Fruit fly (Drosophila melanogaster) whole organism, adult: ENCODE results near the gene CG31368.

Experiments
- CG11617 ChIP-seq: fragments of 200-800 bp; sonication (Bioruptor generic); optimal IDR thresholded peaks from 2 replicates; lab custom pipeline; 2017; ENCODE audit warnings: mild to moderate bottlenecking, missing biosample characterization, missing genetic modification reagents, missing genetic modification characterization
- CG12768 ChIP-seq: fragments of 200-800 bp; sonication (Bioruptor generic); optimal IDR thresholded peaks from 2 replicates; lab custom pipeline; 2017; ENCODE audit warnings: missing biosample characterization, missing genetic modification characterization, mild to moderate bottlenecking, moderate library complexity, missing genetic modification reagents
- CG14711 ChIP-seq: fragments of 200-800 bp; sonication (Bioruptor generic); optimal IDR thresholded peaks from 2 replicates; lab custom pipeline; 2018; ENCODE audit warnings: missing biosample characterization, mild to moderate bottlenecking, missing genetic modification characterization, moderate library complexity
- CG1620 ChIP-seq: fragments of 200-800 bp; sonication (Bioruptor generic); optimal IDR thresholded peaks from 2 replicates; lab custom pipeline; 2016; ENCODE audit warnings: missing biosample characterization, missing genetic modification characterization
- CG33017 ChIP-seq: fragments of 200-800 bp; sonication (Bioruptor generic); optimal IDR thresholded peaks from 2 replicates; lab custom pipeline; 2018; ENCODE audit warnings: missing biosample characterization, mild to moderate bottlenecking, missing genetic modification characterization, moderate library complexity
- CG5204 ChIP-seq: fragments of 200-800 bp; sonication (Bioruptor generic); optimal IDR thresholded peaks from 2 replicates; lab custom pipeline; 2016; ENCODE audit warnings: missing biosample characterization, missing genetic modification characterization
- CG7045 ChIP-seq: fragments of 200-800 bp; sonication (Bioruptor generic); optimal IDR thresholded peaks from 2 replicates; lab custom pipeline; 2017; ENCODE audit warnings: missing biosample characterization, mild to moderate bottlenecking, missing genetic modification characterization
- CG7101 ChIP-seq: fragments of 200-800 bp; sonication (Bioruptor generic); optimal IDR thresholded peaks from 2 replicates; lab custom pipeline; 2018; ENCODE audit warnings: missing biosample characterization, mild to moderate bottlenecking, missing genetic modification characterization, moderate library complexity
- Clk ChIP-seq: fragments of 200-800 bp; sonication (Bioruptor generic); optimal IDR thresholded peaks from 2 replicates; lab custom pipeline; 2017; ENCODE audit warnings: missing biosample characterization, missing genetic modification characterization
- Crg-1 ChIP-seq: fragments of 200-800 bp; sonication (Bioruptor generic); optimal IDR thresholded peaks from 2 replicates; lab custom pipeline; 2016; ENCODE audit warnings: missing biosample characterization, missing genetic modification characterization
- Hr96 ChIP-seq: fragments of 200-800 bp; sonication (Bioruptor generic); optimal IDR thresholded peaks from 2 replicates; lab custom pipeline; 2016; ENCODE audit warnings: missing biosample characterization, missing genetic modification characterization
- Mnt ChIP-seq: fragments of 200-800 bp; sonication (Bioruptor generic); optimal IDR thresholded peaks from 2 replicates; lab custom pipeline; 2016; ENCODE audit warnings: missing biosample characterization, mild to moderate bottlenecking, missing genetic modification characterization
- bab1 ChIP-seq: fragments of 200-800 bp; sonication (Bioruptor generic); optimal IDR thresholded peaks from 3 replicates; lab custom pipeline; 2019; ENCODE audit warnings: missing biosample characterization, mild to moderate bottlenecking, missing genetic modification characterization, moderate library complexity
- cic ChIP-seq: fragments of 200-800 bp; sonication (Bioruptor generic); optimal IDR thresholded peaks from 2 replicates; lab custom pipeline; 2017; ENCODE audit warnings: missing biosample characterization, mild to moderate bottlenecking, missing genetic modification characterization, moderate library complexity
- cnc ChIP-seq, 2 experiments: fragments of >200 bp; optimal IDR thresholded peaks; 2 replicates each; lab custom pipeline; 2017
- kay ChIP-seq: fragments of 200-800 bp; sonication (Bioruptor generic); peaks from one replicate; lab custom pipeline; 2016; ENCODE audit warnings: missing biosample characterization, missing genetic modification characterization, borderline replicate concordance
- ovo ChIP-seq: fragments of 200-800 bp; sonication (Bioruptor generic); optimal IDR thresholded peaks from 2 replicates; lab custom pipeline; 2016; ENCODE audit warnings: missing biosample characterization, missing genetic modification characterization
- pad ChIP-seq: fragments of 200-800 bp; sonication (Bioruptor generic); optimal IDR thresholded peaks from 3 replicates; lab custom pipeline; 2017; ENCODE audit warnings: missing biosample characterization, missing genetic modification characterization, mild to moderate bottlenecking, moderate library complexity, missing genetic modification reagents
- tj ChIP-seq: fragments of 200-800 bp; sonication (Bioruptor generic); optimal IDR thresholded peaks from 3 replicates; lab custom pipeline; 2017; ENCODE audit warnings: missing biosample characterization, mild to moderate bottlenecking, missing genetic modification characterization, moderate library complexity
- toe ChIP-seq: fragments of 200-800 bp; sonication (Bioruptor generic); optimal IDR thresholded peaks from 2 replicates; lab custom pipeline; 2016; ENCODE audit warnings: missing biosample characterization, missing genetic modification characterization

CG31368 gene

DNA sequence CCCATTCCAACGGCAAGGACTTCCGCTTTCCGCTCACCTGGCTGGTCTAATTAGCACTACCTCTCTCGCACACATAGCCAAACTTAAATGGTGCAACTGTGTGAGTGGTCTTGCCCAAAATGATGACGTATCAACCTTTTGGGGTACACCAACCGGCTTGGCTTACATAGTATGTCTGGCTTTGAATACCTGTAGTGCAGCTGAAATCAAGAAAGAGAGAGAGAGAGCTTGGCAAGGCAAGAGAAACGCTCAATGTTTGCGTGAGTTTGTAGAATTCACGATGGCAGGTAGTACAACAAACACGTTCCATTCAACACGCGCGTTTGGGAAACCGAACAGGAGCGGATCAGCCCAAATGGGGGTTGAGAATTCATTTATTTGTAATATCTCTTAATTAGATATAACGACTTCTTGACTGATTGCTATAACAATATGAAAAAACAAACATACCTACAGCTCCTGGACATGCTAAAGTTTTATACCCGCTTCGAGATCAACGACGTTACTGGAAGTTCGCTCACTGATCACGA lies 5.5 kb downstream of the CG31368 start:
- peak; percentile 6 for TF ChIP-seq CG14711 (tag; lab: Kevin White, UChicago)
- peak; percentile 33 for TF ChIP-seq tj (GFP tag; lab: Kevin White, UChicago)
- peak; percentile 14 for TF ChIP-seq CG1620 (GFP tag; lab: Kevin White, UChicago)
- TF ChIP-seq cic, result peak; percentile 32
- peak; percentile 45 for TF ChIP-seq Mnt (GFP tag; lab: Kevin White, UChicago)
- no peak for TF ChIP-seq CG12768 (GFP tag; lab: Kevin White, UChicago)
- TF ChIP-seq bab1, result peak; percentile 41
- TF ChIP-seq CG7101 (tag; lab: Kevin White, UChicago), result no peak
- TF ChIP-seq Clk, result no peak

DNA sequence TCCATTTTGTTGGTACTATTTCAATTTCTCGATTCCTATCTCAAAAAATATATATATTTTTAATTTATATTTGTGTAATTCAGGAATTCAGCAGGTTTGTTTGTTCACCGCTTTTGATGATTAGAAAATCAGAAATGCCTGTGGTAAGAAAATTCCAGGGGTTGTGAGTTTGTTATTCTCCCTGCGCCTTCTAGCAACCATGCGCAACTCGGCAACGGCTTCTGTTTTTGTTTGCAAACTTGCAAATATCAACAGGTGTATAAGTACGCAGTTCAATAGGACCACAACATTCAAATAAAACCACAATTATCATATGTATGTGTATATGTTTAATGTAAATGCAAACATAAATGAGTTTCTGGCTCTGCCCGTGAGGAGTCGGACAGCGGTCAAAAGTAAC lies 10.6 kb downstream of the CG31368 start, which contains the start of gene Dnali1:
Dnali1 (minus strand) TSS at position 101 of the 400 bp plus-strand sequence.
- TF ChIP-seq ovo (no peak), kay (GFP tag; lab: Kevin White, UChicago) (no peak), CG33017 (no peak), toe (GFP tag; lab: Kevin White, UChicago) (no peak), Crg-1 (GFP tag; lab: Kevin White, UChicago) (no peak), tj (GFP tag; lab: Kevin White, UChicago) (no peak), cic (no peak), pad (GFP tag; lab: Kevin White, UChicago) (no peak), CG7101 (tag; lab: Kevin White, UChicago) (no peak), Mnt (GFP tag; lab: Kevin White, UChicago) (no peak), CG7045 (GFP tag; lab: Kevin White, UChicago) (no peak), CG14711 (tag; lab: Kevin White, UChicago) (no peak), cnc (optimal IDR thresholded peaks at IDR 0.05; lab: Kevin White, UChicago) (no peak)

DNA sequence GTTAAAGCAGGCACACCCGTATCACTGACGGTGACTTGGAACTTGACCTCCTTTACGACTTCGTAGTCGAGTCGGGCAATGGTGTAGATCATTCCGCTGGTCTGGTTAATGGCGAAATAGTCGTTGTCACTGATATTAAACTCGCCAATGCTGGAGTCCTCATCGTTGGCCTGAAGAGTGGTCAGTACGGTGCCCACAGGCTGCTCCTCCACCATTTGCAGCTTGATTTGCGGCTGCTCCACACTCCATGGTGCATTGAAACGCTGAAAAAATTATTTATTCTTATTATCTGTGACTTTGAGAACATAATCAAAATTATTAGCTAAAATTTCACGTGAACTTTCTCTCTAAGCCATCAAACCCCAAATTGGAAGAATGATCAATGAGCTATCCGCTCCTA lies 14.7 kb downstream of the CG31368 start, which contains the start of gene CG34307:
CG34307 (plus strand) TSS at position 301 of the 400 bp plus-strand sequence.
- TF ChIP-seq Crg-1 (GFP tag; lab: Kevin White, UChicago) (no peak), Clk (no peak), CG7045 (GFP tag; lab: Kevin White, UChicago) (no peak), tj (GFP tag; lab: Kevin White, UChicago) (no peak), cic (no peak), CG11617 (GFP tag; lab: Kevin White, UChicago) (no peak), CG12768 (GFP tag; lab: Kevin White, UChicago) (no peak)

DNA sequence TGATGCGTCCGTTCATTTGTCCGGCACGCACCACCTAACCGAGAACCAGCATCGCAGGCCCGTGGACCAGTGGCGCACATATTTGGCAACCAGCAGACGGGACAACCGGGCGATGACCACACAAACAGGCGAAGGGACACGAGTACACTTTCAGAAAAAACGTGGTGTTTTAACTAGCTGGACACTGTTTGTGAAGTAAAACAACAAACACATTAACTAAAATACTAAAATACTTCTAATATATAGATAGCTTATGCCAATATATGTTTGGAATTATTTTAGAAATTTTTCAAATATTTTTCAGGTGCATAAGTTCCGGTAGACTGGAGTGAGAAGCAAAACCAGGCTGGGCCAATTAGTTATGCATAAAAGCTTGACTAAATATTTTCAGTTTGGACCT lies 20.3 kb downstream of the CG31368 start:
- no peak for TF ChIP-seq ovo
- TF ChIP-seq Crg-1 (GFP tag; lab: Kevin White, UChicago), result no peak
- no peak for TF ChIP-seq bab1
- no peak for TF ChIP-seq CG11617 (GFP tag; lab: Kevin White, UChicago)

DNA sequence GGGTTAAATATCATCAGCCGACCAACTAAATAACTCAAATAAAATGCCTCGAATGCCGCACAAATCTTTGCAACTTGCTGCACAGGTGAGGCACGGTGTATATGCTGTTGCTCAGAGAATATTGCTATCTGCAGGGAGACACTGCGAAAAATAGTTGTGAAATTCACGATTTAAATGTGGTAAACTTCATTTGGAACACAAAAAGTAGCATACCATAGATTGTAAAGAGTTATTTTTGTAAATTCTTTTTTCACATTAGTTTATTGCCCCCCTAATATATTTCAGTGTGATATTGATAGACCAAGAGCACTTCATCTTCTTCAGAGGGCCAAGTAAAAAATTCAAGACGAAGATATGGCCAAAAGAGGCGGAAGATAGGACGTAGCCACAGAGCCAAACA lies 38.0 kb downstream of the CG31368 start:
- TF ChIP-seq CG7045 (GFP tag; lab: Kevin White, UChicago) (no peak), pad (GFP tag; lab: Kevin White, UChicago) (no peak), tj (GFP tag; lab: Kevin White, UChicago) (no peak), cnc (optimal IDR thresholded peaks at IDR 0.05; lab: Kevin White, UChicago) (no peak), ovo (no peak), kay (GFP tag; lab: Kevin White, UChicago) (no peak), toe (GFP tag; lab: Kevin White, UChicago) (no peak), Crg-1 (GFP tag; lab: Kevin White, UChicago) (no peak), bab1 (no peak), CG5204 (GFP tag; lab: Kevin White, UChicago) (no peak), CG12768 (GFP tag; lab: Kevin White, UChicago) (no peak), CG1620 (GFP tag; lab: Kevin White, UChicago) (no peak), Clk (no peak), CG11617 (GFP tag; lab: Kevin White, UChicago) (no peak), CG33017 (no peak), CG14711 (tag; lab: Kevin White, UChicago) (no peak), Mnt (GFP tag; lab: Kevin White, UChicago) (no peak), cic (no peak), CG7101 (tag; lab: Kevin White, UChicago) (no peak)

DNA sequence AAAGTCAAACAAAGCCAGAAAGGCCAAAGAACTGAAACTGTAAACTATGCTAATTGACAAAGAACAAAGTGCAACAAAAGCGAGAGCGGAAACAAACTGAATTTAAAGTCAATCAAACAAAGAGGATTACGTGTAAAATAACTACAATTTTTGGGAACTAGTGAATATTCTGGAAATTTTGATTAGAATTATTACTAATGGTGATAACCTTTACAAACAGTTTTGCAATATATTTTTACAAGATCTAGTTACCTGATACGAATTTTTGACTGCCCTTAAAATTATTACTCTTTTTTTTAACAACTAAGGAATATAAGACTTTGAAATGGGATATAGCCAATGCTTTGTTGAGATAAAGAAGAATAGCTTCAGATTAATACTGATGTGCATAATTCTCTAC lies 48.4 kb downstream of the CG31368 start, which contains the start of gene CG14731:
CG14731 (plus strand) TSS at position 301 of the 400 bp plus-strand sequence.
- TF ChIP-seq CG14711 (tag; lab: Kevin White, UChicago) (no peak), kay (GFP tag; lab: Kevin White, UChicago) (no peak), cic (no peak), CG7101 (tag; lab: Kevin White, UChicago) (no peak), CG5204 (GFP tag; lab: Kevin White, UChicago) (no peak), CG7045 (GFP tag; lab: Kevin White, UChicago) (no peak), tj (GFP tag; lab: Kevin White, UChicago) (no peak), CG1620 (GFP tag; lab: Kevin White, UChicago) (no peak), Mnt (GFP tag; lab: Kevin White, UChicago) (no peak)

DNA sequence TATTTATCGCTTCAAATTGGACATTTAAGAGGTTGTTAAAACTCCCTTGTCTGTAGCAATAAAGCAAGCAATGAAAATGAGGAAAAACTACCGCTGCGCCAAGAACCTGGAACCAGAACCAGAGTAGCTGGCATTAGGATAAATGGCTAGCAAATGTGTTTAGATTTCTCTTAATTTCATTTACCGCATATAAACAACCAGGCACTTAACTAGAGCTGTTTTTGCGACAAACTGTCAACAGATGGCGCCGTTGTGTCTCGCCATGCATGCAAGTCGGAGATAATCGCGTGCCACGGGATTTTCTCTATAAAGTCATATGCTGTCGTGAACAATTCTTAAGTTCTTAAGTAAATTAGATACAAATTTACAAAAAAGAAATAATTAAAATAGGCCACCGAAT lies 51.3 kb downstream of the CG31368 start:
- TF ChIP-seq pad (GFP tag; lab: Kevin White, UChicago), result no peak
- no peak for TF ChIP-seq CG1620 (GFP tag; lab: Kevin White, UChicago)
- TF ChIP-seq kay (GFP tag; lab: Kevin White, UChicago), result no peak
- TF ChIP-seq bab1, result no peak
- TF ChIP-seq CG33017, result no peak
- TF ChIP-seq CG12768 (GFP tag; lab: Kevin White, UChicago), result no peak
- no peak for TF ChIP-seq CG7045 (GFP tag; lab: Kevin White, UChicago)
- TF ChIP-seq Mnt (GFP tag; lab: Kevin White, UChicago), result no peak
- no peak for TF ChIP-seq CG7101 (tag; lab: Kevin White, UChicago)
- TF ChIP-seq CG14711 (tag; lab: Kevin White, UChicago), result no peak
- no peak for TF ChIP-seq Hr96 (GFP tag; lab: Kevin White, UChicago)
- no peak for TF ChIP-seq Crg-1 (GFP tag; lab: Kevin White, UChicago)
- TF ChIP-seq tj (GFP tag; lab: Kevin White, UChicago), result no peak
- no peak for TF ChIP-seq Clk
